Worm (Caenorhabditis elegans): ENCODE results near the gene F56D5.6.

F56D5.6 gene

DNA sequence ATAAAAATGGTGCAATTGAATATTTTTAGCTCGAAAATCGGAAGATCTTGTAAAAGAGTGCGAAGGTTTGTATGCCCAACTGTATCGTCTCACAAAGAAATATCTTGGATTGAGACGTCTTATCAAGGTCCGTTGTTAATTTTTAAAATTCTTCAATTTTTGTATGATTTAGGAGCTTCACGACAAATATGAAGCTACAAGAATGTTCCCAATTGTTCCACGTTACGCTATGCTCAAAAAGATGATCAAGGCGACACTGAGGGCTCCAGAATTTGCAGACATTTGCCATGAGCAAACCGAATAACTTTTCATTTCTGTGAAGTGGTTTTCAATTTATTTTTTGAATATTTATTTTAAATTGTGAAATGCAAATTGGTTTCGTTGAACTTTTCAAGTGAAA lies 37.0 kb downstream of the F56D5.6 start (continued):
- peak; percentile 41 for TF ChIP-seq snpc-1.1 (tag; optimal IDR thresholded peaks at IDR 0.05; ENCODE audit: insufficient read depth)
- TF ChIP-seq F57C9.4 (tag; optimal IDR thresholded peaks at IDR 0.05) = no peak
- TF ChIP-seq attf-6 (GFP tag; IDR thresholded peaks at IDR 0.05) = peak; percentile 77
- TF ChIP-seq madf-3 (GFP tag; IDR thresholded peaks at IDR 0.05) = peak; percentile 80
- no peak for TF ChIP-seq akir-1 (GFP tag; optimal IDR thresholded peaks at IDR 0.05)
- TF ChIP-seq aptf-3 (GFP tag; IDR thresholded peaks at IDR 0.05) = no peak
- TF ChIP-seq sdz-38 (tag; optimal IDR thresholded peaks at IDR 0.05) = no peak
- no peak for TF ChIP-seq ztf-18 (tag; optimal IDR thresholded peaks at IDR 0.05)
- TF ChIP-seq bed-1 (GFP tag; IDR thresholded peaks at IDR 0.05) = no peak
- peak; percentile 39 for TF ChIP-seq lin-40 (tag; optimal IDR thresholded peaks at IDR 0.05)
- TF ChIP-seq egl-18 (GFP tag; IDR thresholded peaks at IDR 0.05) = no peak
- TF ChIP-seq egl-44 (GFP tag; IDR thresholded peaks at IDR 0.05) = no peak
- no peak for TF ChIP-seq rec-8 (tag; optimal IDR thresholded peaks at IDR 0.05)
- TF ChIP-seq let-607 (tag; optimal IDR thresholded peaks at IDR 0.05) = no peak
- TF ChIP-seq F23B12.7 (tag; optimal IDR thresholded peaks at IDR 0.05; ENCODE audit: insufficient read depth) = no peak
- no peak for TF ChIP-seq rcor-1 (GFP tag; IDR thresholded peaks at IDR 0.05)
- TF ChIP-seq efl-1 (GFP tag; optimal IDR thresholded peaks at IDR 0.05) = no peak
- no peak for TF ChIP-seq mxl-1 (tag; optimal IDR thresholded peaks at IDR 0.05)
- no peak for TF ChIP-seq hrde-1 (tag; optimal IDR thresholded peaks at IDR 0.05; ENCODE audit: borderline replicate concordance)
- TF ChIP-seq mel-28 (tag; optimal IDR thresholded peaks at IDR 0.05; ENCODE audit: borderline replicate concordance) = no peak
- peak; percentile 62 for TF ChIP-seq him-1 (tag; optimal IDR thresholded peaks at IDR 0.05)
- TF ChIP-seq F55B11.4 (tag; optimal IDR thresholded peaks at IDR 0.05; ENCODE audit: borderline replicate concordance, insufficient read depth) = no peak
- TF ChIP-seq lin-35 (GFP tag; optimal IDR thresholded peaks at IDR 0.05) = no peak
- no peak for TF ChIP-seq snpc-4 (GFP tag; optimal IDR thresholded peaks at IDR 0.05)
- TF ChIP-seq snpc-4 (tag; optimal IDR thresholded peaks at IDR 0.05) = peak in 2 of 4 experiments; percentile 68 to 84
- peak; percentile 44; the same call in 1 of the 2 replicates for TF ChIP-seq pbrm-1 (GFP tag; IDR thresholded peaks at IDR 0.05)
- no peak for TF ChIP-seq F52B5.7 (tag; optimal IDR thresholded peaks at IDR 0.05)
- TF ChIP-seq D2030.7 (GFP tag; IDR thresholded peaks at IDR 0.05) = no peak
- no peak for TF ChIP-seq F49E8.2 (tag; optimal IDR thresholded peaks at IDR 0.05; ENCODE audit: insufficient read depth)
- no peak for TF ChIP-seq madf-10 (tag; optimal IDR thresholded peaks at IDR 0.05)
- no peak for TF ChIP-seq nhr-90 (tag; optimal IDR thresholded peaks at IDR 0.05)
- no peak for TF ChIP-seq F22D6.2 (tag; optimal IDR thresholded peaks at IDR 0.05)
- TF ChIP-seq ekl-4 (GFP tag; IDR thresholded peaks at IDR 0.05) = peak; percentile 78; the same call in 1 of the 2 replicates
- no peak for TF ChIP-seq somi-1 (GFP tag; optimal IDR thresholded peaks at IDR 0.05)
- peak; percentile 23 for TF ChIP-seq atf-7 (tag; optimal IDR thresholded peaks at IDR 0.05)
- TF ChIP-seq F33H1.4 (GFP tag; IDR thresholded peaks at IDR 0.05) = no peak
- no peak for TF ChIP-seq hlh-12 (tag; optimal IDR thresholded peaks at IDR 0.05)
- no peak for TF ChIP-seq ets-4 (GFP tag; optimal IDR thresholded peaks at IDR 0.05)
- TF ChIP-seq aptf-2 (GFP tag; conservative IDR thresholded peaks at IDR 0.05) = no peak
- no peak for TF ChIP-seq Y53F4B.3 (GFP tag; IDR thresholded peaks at IDR 0.05)
- no peak for TF ChIP-seq fkh-3 (tag; optimal IDR thresholded peaks at IDR 0.05)
- no peak for TF ChIP-seq Y67H2A.10 (GFP tag; conservative IDR thresholded peaks at IDR 0.05)
- TF ChIP-seq attf-5 (GFP tag; optimal IDR thresholded peaks at IDR 0.05) = no peak
- TF ChIP-seq ztf-28 (GFP tag; IDR thresholded peaks at IDR 0.05) = no peak
- peak; percentile 24 for TF ChIP-seq athp-1 (tag; optimal IDR thresholded peaks at IDR 0.05)
- TF ChIP-seq K12H6.12 (tag; optimal IDR thresholded peaks at IDR 0.05) = no peak
- TF ChIP-seq lin-54 (GFP tag; optimal IDR thresholded peaks at IDR 0.05) = peak; percentile 27
- peak; percentile 30; the same call in 1 of the 2 replicates for TF ChIP-seq hmg-1.2 (GFP tag; IDR thresholded peaks at IDR 0.05)
- peak; percentile 22 for TF ChIP-seq nhr-80 (tag; optimal IDR thresholded peaks at IDR 0.05)

All from whole organism, young adult.